Fruit fly (Drosophila melanogaster): Measurements from ENCODE around the gene PH4alphaEFB.

DNA sequence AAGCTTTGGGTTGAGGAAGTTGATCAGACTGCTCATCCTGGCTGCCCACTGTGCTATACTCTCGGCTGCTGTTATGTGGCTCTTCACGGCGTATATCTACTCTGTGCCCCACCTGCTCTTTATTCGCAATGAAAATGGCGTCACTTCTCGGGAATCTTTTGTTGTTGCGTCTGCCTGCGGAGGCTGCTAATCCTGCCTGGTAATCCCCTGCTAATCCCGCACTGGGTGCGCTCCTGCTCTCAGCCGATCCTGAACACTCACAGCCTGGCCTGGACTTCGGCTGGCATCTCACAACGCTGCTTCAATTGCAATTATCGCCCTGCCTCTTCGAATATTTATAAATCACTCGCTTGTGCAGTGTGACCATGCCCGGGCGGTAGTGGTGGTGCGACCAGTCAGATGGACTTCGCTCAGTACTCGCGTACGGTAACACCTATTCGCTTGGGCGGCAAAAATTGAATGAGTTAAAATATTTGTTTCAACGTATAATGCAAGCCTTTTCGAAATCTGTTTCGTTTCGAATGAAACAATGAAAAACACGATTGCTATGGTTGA lies 38.0 kb upstream of the PH4alphaEFB start, which contains the start of gene CG2218:
- no peak for TF ChIP-seq Sin3A (optimal IDR thresholded peaks at IDR 0.05)
- TF ChIP-seq insv (optimal IDR thresholded peaks at IDR 0.05), result no peak
- TF ChIP-seq h (optimal IDR thresholded peaks at IDR 0.05), result no peak

Data from Kc167 (cell line).